Worm (Caenorhabditis elegans): ENCODE measurements around the gene M199.136.

ce11 chrIV:15165602-15166001 is 47.1 kb downstream of the M199.136 start:
- TF ChIP-seq ref-1 (GFP tag; conservative IDR thresholded peaks at IDR 0.05) = no peak
- TF ChIP-seq med-1 (GFP tag; optimal IDR thresholded peaks at IDR 0.05; ENCODE audit: insufficient read depth) = no peak
- no peak for TF ChIP-seq flt-1 (GFP tag; IDR thresholded peaks at IDR 0.05)
- TF ChIP-seq cog-1 (tag; optimal IDR thresholded peaks at IDR 0.05) = no peak
- no peak for TF ChIP-seq ztf-29 (GFP tag; IDR thresholded peaks at IDR 0.05)
- TF ChIP-seq klf-2 (GFP tag; conservative IDR thresholded peaks at IDR 0.05) = no peak
